Fruit fly (Drosophila melanogaster): ENCODE data around the gene wge.

DNA sequence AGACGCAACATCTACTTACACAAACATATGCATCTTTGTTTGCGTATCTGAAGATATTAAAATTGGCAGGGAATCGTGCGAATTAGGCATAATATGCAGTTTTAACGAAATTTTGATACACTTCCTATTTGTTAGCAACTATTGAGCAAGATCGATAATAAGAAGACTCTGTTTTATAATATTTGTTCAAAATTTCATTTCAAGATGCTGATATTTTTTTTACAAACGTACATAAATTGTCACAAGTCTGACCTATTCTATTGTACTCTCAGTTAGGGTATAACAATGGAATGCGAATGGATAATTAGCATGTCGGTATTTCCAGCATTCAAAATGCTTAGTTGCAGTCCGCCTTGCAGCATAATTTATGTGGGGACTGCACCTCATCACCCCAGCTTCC lies 6.9 kb upstream of the wge start:
- no peak for TF ChIP-seq CG11617 (GFP tag; optimal IDR thresholded peaks at IDR 0.05)
- TF ChIP-seq CG1620 (GFP tag; optimal IDR thresholded peaks at IDR 0.05): no peak
- TF ChIP-seq cnc (optimal IDR thresholded peaks at IDR 0.05): no peak
- no peak for TF ChIP-seq ovo (GFP tag; optimal IDR thresholded peaks at IDR 0.05)
- no peak for TF ChIP-seq CG33017 (tag; optimal IDR thresholded peaks at IDR 0.05)
- TF ChIP-seq Hr96 (GFP tag; optimal IDR thresholded peaks at IDR 0.05): no peak
- no peak for TF ChIP-seq Crg-1 (GFP tag; optimal IDR thresholded peaks at IDR 0.05)
- no peak for TF ChIP-seq Clk (GFP tag; optimal IDR thresholded peaks at IDR 0.05)
- no peak for TF ChIP-seq kay (GFP tag; ENCODE audit: borderline replicate concordance)
